Fruit fly (Drosophila melanogaster) whole organism, embryonic: ENCODE measurements around the gene Tsc1.

Experiments used
- Blimp-1 ChIP-seq: fragments of 200-800 bp; sonication (Bioruptor generic); optimal IDR thresholded peaks from 3 replicates; lab custom pipeline; 2018; ENCODE audit warnings: missing biosample characterization, missing genetic modification characterization, mild to moderate bottlenecking, moderate library complexity, missing genetic modification reagents
- CG11723 ChIP-seq: fragments of 200-800 bp; sonication (Bioruptor generic); optimal IDR thresholded peaks from 2 replicates; lab custom pipeline; 2017; ENCODE audit warnings: missing biosample characterization, mild to moderate bottlenecking, missing genetic modification characterization
- CG1792 ChIP-seq: fragments of 200-800 bp; sonication (Bioruptor generic); optimal IDR thresholded peaks from 2 replicates; lab custom pipeline; 2016; ENCODE audit warnings: missing biosample characterization, missing genetic modification characterization
- CTCF ChIP-seq: fragments of 200-800 bp; sonication (Bioruptor generic); optimal IDR thresholded peaks from 2 replicates; lab custom pipeline; 2017; ENCODE audit warnings: missing biosample characterization, mild to moderate bottlenecking, missing genetic modification characterization, moderate library complexity
- Hr39 ChIP-seq: fragments of >200 bp; optimal IDR thresholded peaks from 2 replicates; lab custom pipeline; 2017
- Oaz ChIP-seq: fragments of 200-800 bp; sonication (Bioruptor generic); IDR thresholded peaks from 2 replicates; pipeline ENCODE4 v1.3.6; 2022; ENCODE audit warnings: missing biosample characterization, missing genetic modification characterization
- Six4 ChIP-seq: fragments of 200-800 bp; sonication (Bioruptor generic); optimal IDR thresholded peaks from 2 replicates; lab custom pipeline; 2016; ENCODE audit warnings: missing biosample characterization, missing genetic modification characterization
- Sox100B ChIP-seq: fragments of 200-800 bp; sonication (Bioruptor generic); optimal IDR thresholded peaks from 3 replicates; lab custom pipeline; 2018; ENCODE audit warnings: missing biosample characterization, mild to moderate bottlenecking, missing genetic modification characterization
- ato ChIP-seq: fragments of 200-800 bp; sonication (Bioruptor generic); IDR thresholded peaks from 2 replicates; pipeline ENCODE4 v1.3.6; 2022; ENCODE audit warnings: missing biosample characterization, missing genetic modification characterization; ENCODE audit not compliant: partially characterized antibody
- kay ChIP-seq: fragments of 200-800 bp; sonication (Bioruptor generic); optimal IDR thresholded peaks from 2 replicates; lab custom pipeline; 2016; ENCODE audit warnings: missing biosample characterization, missing genetic modification characterization
- sr ChIP-seq: fragments of 200-800 bp; sonication (Bioruptor generic); IDR thresholded peaks from 3 replicates; pipeline ENCODE4 v1.3.6; 2022; ENCODE audit warnings: missing biosample characterization, missing genetic modification characterization
- zen2 ChIP-seq: fragments of 200-800 bp; sonication (Bioruptor generic); IDR thresholded peaks from 3 replicates; pipeline ENCODE4 v1.3.6; 2022; ENCODE audit warnings: missing biosample characterization, missing genetic modification characterization; ENCODE audit not compliant: partially characterized antibody

- TF ChIP-seq kay (no peak), CTCF (GFP tag; lab: Kevin White, UChicago) (no peak), CG11723 (GFP tag; lab: Kevin White, UChicago) (no peak), Six4 (GFP tag; lab: Kevin White, UChicago) (no peak), CG1792 (GFP tag; lab: Kevin White, UChicago) (no peak), Oaz (GFP tag; lab: Robert Waterston, UW) (no peak), Hr39 (lab: Kevin White, UChicago) (no peak), sr (GFP tag; lab: Robert Waterston, UW) (no peak), zen2 (GFP tag; lab: Robert Waterston, UW) (no peak), Blimp-1 (no peak), Sox100B (no peak), ato (GFP tag; lab: Robert Waterston, UW) (no peak)
Measured at dm6 chr3R:24104471-24105311, 25.4 kb upstream of the Tsc1 start.
